Worm (Caenorhabditis elegans) whole organism, dauer: ENCODE measurements around the gene C15H11.13.

Source experiments
- unc-62 ChIP-seq: sonication (generic microtip); optimal IDR thresholded peaks from 2 replicates; lab custom pipeline; 2017; ENCODE audit warnings: missing biosample characterization, missing genetic modification reagents, missing genetic modification characterization

The C15H11.13 gene

DNA sequence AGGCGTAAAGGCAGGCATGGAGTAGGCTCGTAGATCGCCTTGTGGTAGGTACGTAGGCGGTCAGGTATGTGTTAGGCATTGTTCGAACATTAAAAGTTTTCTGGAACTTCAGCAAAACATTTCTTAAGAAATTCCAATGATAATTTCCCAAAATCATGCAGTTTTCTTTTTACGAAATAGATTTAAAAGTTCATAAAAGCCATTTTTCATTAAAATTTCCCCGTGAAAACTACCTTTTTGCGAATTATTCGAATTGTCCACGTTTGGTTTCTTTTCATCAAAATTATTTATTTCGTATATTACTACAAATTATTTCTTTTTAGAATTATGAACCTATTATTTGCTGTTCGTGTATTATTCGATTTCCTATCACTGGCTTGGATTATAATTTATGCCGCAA is at the start of gene C15H11.13:
C15H11.13 (plus strand) TSS at position 301 of the 400 bp plus-strand sequence.
- TF ChIP-seq unc-62 (GFP tag; lab: Kevin White, UChicago) = no peak

DNA sequence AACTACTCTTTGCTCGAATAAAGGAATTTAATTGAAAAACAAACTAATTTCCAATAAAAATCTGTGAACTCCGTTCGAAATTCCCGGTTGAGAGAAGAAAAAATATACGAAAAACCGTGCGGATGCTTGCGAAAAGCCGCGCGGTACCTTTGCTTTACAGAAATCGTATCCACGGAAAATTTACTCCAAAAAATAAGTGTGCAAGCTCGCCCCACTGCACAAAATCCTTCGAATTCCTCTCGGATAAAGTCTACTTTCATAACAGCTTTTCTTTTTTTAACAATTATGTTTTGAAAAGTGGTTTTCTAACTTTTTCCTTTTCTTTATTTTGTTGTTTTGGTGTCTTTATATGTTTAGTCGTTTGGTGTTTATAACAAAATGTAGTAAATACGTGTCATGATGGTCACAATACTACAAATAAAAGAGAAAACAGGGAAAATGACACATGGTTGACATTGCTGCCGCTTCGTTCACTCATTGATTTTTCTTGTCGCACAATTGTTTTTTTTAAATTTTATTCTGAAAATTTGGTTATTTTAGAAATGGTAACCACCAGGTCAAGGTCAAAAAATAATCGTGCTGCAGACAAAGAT is 47.5 kb upstream of the C15H11.13 start, which contains the start of gene cept-2:
cept-2 (plus strand) TSS at position 533 of the 593 bp plus-strand sequence.
- no peak for TF ChIP-seq unc-62 (GFP tag; lab: Kevin White, UChicago)

DNA sequence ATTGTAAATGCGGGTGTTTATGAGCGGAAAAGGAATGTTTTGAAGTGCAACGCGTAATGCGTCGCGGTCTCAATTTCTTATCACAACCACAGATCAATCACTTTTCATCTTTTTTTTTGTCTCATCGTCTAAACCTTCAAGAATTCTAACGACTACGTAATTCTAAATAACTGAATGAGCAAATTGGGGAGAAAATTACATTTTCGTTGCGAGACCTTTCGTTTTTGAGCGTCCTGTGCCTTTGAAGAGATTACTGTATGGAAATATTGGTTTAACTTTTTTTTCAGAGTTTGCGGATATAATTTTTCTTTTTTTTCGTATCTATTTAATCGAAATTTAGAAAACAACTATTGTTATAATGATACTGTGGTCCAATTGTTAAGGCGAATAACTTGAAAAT is 44.3 kb upstream of the C15H11.13 start:
- TF ChIP-seq unc-62 (GFP tag; lab: Kevin White, UChicago) = no peak

DNA sequence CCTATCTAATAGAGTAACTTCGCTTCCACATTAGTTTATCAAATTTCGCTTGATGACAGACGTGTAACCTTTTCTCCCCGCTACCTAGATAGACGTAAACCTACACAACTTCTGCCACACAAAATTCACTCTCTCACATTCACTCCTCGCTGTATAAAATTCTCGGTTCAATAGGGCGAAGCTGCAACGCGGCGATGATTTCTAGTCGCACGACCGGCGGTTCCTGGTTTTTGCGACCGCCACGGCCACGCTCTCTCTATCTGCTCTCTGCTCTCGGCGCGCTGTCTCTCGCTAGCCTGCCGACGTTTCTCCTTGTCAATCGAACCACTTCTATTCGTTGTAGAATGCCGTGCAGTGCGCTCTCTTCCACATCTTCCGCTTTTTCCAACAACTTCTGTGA is 43.9 kb upstream of the C15H11.13 start:
- no peak for TF ChIP-seq unc-62 (GFP tag; lab: Kevin White, UChicago)

DNA sequence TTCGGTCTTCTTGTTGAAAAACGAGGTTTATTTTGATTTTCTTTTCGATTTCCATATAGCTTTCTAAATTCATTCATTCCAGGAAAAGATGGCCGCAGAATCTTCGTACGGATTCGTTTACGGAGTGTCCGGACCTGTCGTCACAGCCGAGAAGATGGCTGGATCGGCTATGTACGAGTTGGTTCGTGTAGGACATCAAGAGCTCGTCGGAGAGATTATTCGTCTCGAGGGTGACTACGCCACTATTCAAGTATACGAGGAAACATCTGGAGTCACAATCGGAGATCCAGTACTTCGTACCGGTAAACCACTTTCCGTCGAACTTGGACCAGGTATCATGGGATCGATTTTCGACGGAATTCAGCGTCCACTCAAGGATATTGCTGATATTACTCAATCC is 43.2 kb upstream of the C15H11.13 start, which contains the start of gene vha-13:
vha-13 (plus strand) TSS at position 81 of the 400 bp plus-strand sequence.
- TF ChIP-seq unc-62 (GFP tag; lab: Kevin White, UChicago) = no peak

DNA sequence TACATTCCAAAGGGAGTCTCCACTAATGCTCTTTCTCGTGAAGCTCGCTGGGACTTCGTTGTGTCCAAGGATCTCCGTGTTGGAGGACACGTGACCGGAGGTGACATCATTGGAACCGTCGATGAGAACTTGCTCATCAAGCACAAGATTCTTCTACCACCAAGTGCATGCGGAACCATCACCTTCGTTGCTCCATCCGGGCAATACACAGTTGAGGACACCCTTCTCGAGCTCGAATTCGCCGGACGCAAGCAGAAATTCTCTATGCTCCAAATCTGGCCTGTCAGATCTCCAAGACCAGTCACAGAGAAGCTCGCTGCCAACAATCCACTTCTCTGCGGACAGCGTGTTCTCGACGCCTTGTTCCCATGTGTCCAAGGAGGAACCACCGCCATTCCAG is 42.8 kb upstream of the C15H11.13 start:
- no peak for TF ChIP-seq unc-62 (GFP tag; lab: Kevin White, UChicago)

DNA sequence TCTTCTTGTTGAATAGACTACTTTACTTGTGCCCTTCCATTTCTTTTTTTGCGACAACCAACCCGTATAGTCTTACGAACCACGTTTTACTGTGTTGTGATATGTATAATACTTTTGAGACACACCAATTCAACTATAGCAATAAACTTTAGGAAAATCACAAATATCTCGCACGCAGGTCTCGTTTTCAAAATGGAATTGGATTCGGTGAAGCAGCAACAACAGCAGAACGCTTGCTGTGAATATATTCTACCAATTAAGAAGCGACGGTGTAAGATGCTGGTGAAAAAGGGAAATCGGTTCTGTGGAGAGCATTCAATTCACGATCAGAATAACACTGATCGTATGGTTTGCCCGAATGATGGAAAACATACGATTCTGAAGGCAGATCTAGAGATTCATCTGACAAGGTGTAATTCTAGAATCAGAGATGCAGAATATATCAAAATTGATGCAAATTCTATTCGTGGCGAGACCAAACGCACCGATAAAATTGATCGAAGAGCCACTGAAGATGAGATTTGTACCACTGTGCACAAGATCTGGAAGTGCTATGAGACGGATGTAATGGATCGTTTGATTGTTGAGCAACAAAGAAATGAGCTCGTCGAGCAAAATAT is 40.5 kb upstream of the C15H11.13 start, which contains the start of gene Y49A3A.3:
Y49A3A.3 (plus strand) TSS at position 153 of the 620 bp plus-strand sequence.
- no peak for TF ChIP-seq unc-62 (GFP tag; lab: Kevin White, UChicago)

DNA sequence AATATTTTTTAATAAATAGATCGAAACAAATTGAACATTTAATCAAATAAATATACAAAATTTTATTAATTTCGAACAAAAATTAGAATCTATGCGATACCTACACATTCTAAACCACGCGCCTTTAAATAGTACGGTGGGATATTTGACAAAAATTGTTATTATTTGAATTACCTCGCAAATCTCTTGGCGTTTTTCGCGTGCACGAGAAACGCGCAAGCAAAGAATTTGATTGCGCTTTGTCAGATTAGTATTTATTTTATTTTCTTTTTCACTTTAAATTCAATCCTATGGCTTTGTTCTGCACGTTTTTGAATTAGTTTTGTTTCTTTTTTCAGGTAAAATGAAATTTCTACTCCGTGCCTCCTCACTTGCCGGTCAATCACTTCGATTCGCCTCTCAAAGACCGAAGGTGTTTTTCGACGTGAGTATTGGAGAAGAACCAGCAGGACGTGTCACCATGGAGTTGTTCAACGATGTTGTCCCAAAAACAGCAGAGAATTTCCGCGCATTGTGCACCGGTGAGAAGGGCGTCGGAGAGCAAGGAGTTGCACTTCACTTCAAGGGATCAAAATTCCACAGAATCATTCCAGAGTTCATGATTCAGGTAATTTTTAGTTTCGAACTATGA is 39.0 kb upstream of the C15H11.13 start, which contains the start of gene cyn-1:
cyn-1 (plus strand) TSS at position 339 of the 631 bp plus-strand sequence.
- TF ChIP-seq unc-62 (GFP tag; lab: Kevin White, UChicago) = no peak

DNA sequence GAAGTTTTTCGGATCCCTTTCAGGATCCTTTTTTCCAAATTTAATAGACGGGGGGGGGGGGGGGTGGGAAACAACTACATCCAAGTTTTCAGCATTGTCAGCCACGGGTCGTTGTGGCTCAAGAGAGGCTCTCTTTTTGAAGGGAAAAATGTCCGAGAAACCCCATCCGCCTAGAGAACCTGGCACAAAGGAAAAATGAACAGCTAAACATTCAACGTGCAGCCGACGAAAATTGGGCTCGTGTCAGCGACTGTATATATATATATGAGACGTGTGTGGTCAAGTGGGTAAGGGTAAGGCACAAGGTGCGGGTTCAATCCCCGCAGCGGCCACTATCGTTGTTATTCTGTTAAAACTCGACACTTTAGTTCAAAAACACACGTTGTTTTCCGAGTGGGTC is 36.3 kb upstream of the C15H11.13 start, which contains the start of gene Y49A3A.4:
Y49A3A.4 (minus strand) TSS at position 314 of the 400 bp plus-strand sequence.
- no peak for TF ChIP-seq unc-62 (GFP tag; lab: Kevin White, UChicago)

DNA sequence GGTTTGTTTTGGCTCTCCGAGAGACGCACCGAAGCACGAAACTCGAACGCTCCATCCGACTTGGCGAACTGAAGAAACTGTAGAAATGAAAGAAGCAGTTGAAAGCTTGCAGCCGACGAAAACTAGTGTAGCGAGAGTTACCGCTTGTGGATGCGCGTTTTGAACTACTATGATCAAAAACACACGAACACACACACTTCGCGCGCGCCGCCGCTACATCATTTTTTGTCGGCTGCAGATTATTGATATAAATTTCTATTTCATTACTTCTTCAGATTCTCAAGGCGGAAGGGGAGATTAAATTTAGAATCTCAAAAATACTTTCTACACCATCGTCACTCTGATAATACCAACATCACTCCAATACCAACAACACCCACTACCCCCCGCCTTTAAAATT is 32.9 kb upstream of the C15H11.13 start:
- TF ChIP-seq unc-62 (GFP tag; lab: Kevin White, UChicago) = no peak

DNA sequence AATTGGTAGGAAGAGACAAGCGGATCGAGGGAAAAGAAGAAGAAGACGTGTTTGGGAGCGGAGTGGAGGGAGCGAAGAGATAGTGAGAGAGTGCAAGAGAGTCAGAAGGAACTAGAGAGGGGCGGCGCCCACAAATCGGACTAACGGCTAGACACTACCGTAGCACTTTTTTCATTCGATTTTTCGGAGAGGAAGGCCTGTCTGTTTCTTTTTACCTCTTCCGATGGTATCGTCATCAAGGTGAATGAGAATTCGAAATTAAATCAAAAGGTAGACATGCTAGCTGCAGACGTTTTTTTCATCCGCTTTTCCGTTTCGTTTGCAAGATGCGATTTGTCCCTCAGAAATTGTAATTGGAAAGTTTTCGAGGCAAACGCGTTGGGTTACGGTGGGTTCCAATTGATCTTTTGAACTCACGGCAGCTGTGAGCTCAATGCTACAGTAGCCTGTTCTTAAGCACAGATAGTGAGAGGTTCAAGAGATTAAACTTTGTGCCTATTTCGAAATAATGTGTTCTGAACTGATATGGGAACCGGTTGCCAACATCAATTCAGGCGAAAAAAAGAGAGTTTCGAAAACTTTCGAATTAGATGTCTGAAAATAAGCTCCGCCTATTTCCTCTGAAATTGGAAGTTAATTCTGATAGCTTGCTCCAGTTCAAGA is 30.1 kb upstream of the C15H11.13 start:
- TF ChIP-seq unc-62 (GFP tag; lab: Kevin White, UChicago) = no peak

DNA sequence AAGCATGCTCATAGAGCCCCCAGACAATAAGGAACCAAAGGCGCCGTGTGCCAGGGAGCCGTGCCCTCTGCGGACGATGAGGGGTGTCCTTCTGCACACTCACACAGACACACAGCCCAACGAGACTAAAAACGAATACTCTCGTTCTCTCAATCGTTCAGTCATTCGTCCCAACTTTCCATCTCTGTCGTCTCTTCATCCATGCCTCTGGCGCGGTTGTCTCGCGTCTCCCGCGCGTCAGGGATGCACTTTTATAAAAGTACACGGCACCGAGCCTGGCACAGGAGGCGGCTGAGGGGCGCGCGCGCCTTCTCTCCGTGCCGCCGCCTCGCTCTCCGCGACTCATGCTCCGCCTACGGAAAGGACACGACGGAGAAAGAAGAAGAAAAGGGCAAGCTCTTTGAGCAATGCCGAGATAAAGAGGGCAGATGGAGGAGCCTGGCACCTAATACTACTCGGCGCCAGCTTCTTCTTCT is 28.3 kb upstream of the C15H11.13 start:
- no peak for TF ChIP-seq unc-62 (GFP tag; lab: Kevin White, UChicago)

DNA sequence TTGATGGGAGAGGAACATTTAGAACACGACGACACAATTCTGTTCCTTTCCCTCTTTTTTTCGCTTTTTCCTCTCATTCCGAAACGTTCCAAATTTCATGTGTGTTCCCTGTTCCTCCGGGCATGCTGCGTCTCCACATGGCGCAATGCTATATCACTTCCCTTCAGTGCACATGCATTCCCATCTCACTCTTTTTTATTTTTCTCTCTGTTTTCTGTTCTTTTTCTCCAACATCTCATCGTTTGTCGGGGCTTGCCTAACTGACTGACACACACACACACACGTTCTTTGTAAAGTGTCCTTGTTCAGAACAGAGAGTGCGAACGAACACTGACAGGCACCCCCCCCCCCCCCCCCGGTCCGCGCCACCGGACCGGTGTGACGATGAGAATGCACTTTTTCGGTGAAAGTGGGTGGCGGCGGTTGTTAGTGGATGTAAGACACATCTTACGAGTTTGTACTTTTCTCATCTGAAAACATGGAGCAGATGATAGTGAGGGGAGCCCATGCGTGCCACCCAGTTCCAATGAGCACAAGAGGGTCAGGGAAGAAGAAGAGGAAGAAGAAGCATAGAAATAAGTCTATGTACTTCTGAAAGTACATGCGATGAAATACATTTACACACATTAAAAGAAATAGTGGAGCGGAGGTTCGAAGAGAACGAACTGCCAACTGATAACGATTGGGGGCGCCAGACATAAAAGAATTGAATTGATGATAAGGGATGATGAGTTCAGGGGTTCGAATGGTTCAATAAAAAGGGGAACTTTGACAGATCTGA is 26.4 kb upstream of the C15H11.13 start:
- no peak for TF ChIP-seq unc-62 (GFP tag; lab: Kevin White, UChicago)

DNA sequence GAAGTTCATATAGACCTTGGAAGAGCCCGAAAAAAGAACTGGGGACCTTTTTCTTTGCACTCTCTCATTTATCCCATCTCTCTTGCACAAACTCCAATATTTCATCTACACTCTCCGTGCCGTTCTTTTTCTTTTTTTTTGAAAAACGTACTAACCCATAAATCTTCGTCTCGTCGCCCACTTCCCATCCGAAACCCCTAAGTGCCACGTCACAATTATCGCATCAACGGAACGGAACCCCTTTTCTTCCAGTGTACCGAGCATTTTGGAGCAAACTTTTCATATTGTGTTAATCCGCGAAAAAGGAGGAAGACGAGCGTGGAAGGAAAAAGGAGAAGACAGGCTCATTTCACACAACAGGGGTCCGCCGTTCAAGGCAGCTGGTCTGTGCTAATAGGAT is 25.4 kb upstream of the C15H11.13 start:
- TF ChIP-seq unc-62 (GFP tag; lab: Kevin White, UChicago) = no peak

DNA sequence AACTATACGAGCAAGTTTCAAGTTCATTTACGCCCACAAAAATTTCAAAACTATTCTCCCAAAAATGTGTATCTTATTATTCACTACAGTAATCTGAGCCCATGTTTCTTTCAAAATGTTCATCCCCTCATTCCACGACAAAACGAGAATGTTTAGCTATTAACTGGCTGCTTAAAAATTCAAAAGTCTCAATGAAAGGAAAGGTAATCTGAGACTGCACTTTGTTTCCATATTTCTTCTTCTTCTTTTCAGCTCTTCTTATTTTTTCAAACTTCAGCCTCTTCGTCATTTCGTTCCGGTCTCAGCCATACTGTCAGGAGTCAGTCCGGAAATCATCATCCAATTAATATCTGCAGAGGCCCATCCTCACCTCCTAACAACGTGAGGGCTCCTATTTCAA is 22.1 kb upstream of the C15H11.13 start, which contains the start of gene unc-39:
unc-39 (plus strand) TSS at position 301 of the 400 bp plus-strand sequence.
- TF ChIP-seq unc-62 (GFP tag; lab: Kevin White, UChicago) = no peak
